Fruit fly (Drosophila melanogaster) whole organism, prepupa: ENCODE data around the gene Polr3E.

Experiments
- CG10631 ChIP-seq: fragments of 200-800 bp; sonication (Bioruptor generic); optimal IDR thresholded peaks from 2 replicates; lab custom pipeline; 2016; ENCODE audit warnings: missing biosample characterization, missing genetic modification characterization
- CG10669 ChIP-seq: fragments of 200-800 bp; sonication (Bioruptor generic); optimal IDR thresholded peaks from 3 replicates; lab custom pipeline; 2018; ENCODE audit warnings: missing biosample characterization, mild to moderate bottlenecking, missing genetic modification characterization, moderate library complexity
- CG11294 ChIP-seq: fragments of 200-800 bp; sonication (Bioruptor generic); IDR thresholded peaks from 2 replicates; pipeline ENCODE4 v1.3.6; 2022; ENCODE audit warnings: missing biosample characterization, missing genetic modification characterization
- CG11762 ChIP-seq: fragments of 200-800 bp; sonication (Bioruptor generic); optimal IDR thresholded peaks from 3 replicates; lab custom pipeline; 2016; ENCODE audit warnings: missing biosample characterization, missing genetic modification characterization; ENCODE audit not compliant: insufficient read depth
- CG15336 ChIP-seq: fragments of 200-800 bp; sonication (Bioruptor generic); IDR thresholded peaks from 2 replicates; pipeline ENCODE4 v1.3.6; 2022; ENCODE audit warnings: missing biosample characterization, missing genetic modification characterization
- CG1621 ChIP-seq: fragments of 200-800 bp; sonication (Bioruptor generic); optimal IDR thresholded peaks from 3 replicates; lab custom pipeline; 2018; ENCODE audit warnings: missing biosample characterization, mild to moderate bottlenecking, missing genetic modification characterization
- CG16779 ChIP-seq: fragments of 200-800 bp; sonication (Bioruptor generic); optimal IDR thresholded peaks from 3 replicates; lab custom pipeline; 2017; ENCODE audit warnings: missing biosample characterization, mild to moderate bottlenecking, missing genetic modification characterization
- CG3032 ChIP-seq: fragments of 200-800 bp; optimal IDR thresholded peaks from 2 replicates; lab custom pipeline; 2019; ENCODE audit warnings: missing biosample characterization, mild to moderate bottlenecking, missing genetic modification characterization, moderate library complexity
- CG31627 ChIP-seq: fragments of 200-800 bp; sonication (Bioruptor generic); optimal IDR thresholded peaks from 3 replicates; lab custom pipeline; 2016; ENCODE audit warnings: missing biosample characterization, missing genetic modification characterization
- CG32006 ChIP-seq: fragments of 200-800 bp; sonication (Bioruptor generic); optimal IDR thresholded peaks from 3 replicates; lab custom pipeline; 2017; ENCODE audit warnings: missing biosample characterization, mild to moderate bottlenecking, missing genetic modification characterization
- CG34406 ChIP-seq: fragments of 200-800 bp; sonication (Bioruptor generic); optimal IDR thresholded peaks from 3 replicates; lab custom pipeline; 2016; ENCODE audit warnings: missing biosample characterization, missing genetic modification characterization
- CG3919 ChIP-seq: fragments of 200-800 bp; sonication (Bioruptor generic); optimal IDR thresholded peaks from 3 replicates; lab custom pipeline; 2016; ENCODE audit warnings: missing biosample characterization, missing genetic modification characterization
- CG4318 ChIP-seq: fragments of 200-800 bp; sonication (Bioruptor generic); optimal IDR thresholded peaks from 3 replicates; lab custom pipeline; 2017; ENCODE audit warnings: missing biosample characterization, mild to moderate bottlenecking, missing genetic modification characterization
- CG6163 ChIP-seq: fragments of 200-800 bp; sonication (Bioruptor generic); IDR thresholded peaks from 3 replicates; pipeline ENCODE4 v1.3.6; 2022; ENCODE audit warnings: missing biosample characterization, missing genetic modification characterization
- CG6276 ChIP-seq: fragments of 200-800 bp; sonication (Bioruptor generic); optimal IDR thresholded peaks from 2 replicates; lab custom pipeline; 2017; ENCODE audit warnings: missing biosample characterization, mild to moderate bottlenecking, missing genetic modification characterization
- CG6792 ChIP-seq: fragments of 200-800 bp; sonication (Bioruptor generic); optimal IDR thresholded peaks from 3 replicates; lab custom pipeline; 2016; ENCODE audit warnings: missing biosample characterization, missing genetic modification characterization
- CG6854 ChIP-seq: fragments of 200-800 bp; sonication (Bioruptor generic); optimal IDR thresholded peaks from 2 replicates; lab custom pipeline; 2017; ENCODE audit warnings: missing biosample characterization, mild to moderate bottlenecking, missing genetic modification characterization
- CG7368 ChIP-seq: fragments of 200-800 bp; sonication (Bioruptor generic); optimal IDR thresholded peaks from 3 replicates; lab custom pipeline; 2016; ENCODE audit warnings: missing biosample characterization, missing genetic modification characterization
- CG8119 ChIP-seq: fragments of 200-800 bp; sonication (Bioruptor generic); IDR thresholded peaks from 3 replicates; pipeline ENCODE4 v1.3.6; 2022; ENCODE audit warnings: missing biosample characterization, missing genetic modification characterization
- CG8319 ChIP-seq: fragments of 200-800 bp; sonication (Bioruptor generic); optimal IDR thresholded peaks from 3 replicates; lab custom pipeline; 2016; ENCODE audit warnings: missing biosample characterization, missing genetic modification characterization
- CG8632 ChIP-seq: fragments of 200-800 bp; sonication (Bioruptor generic); optimal IDR thresholded peaks from 3 replicates; lab custom pipeline; 2016; ENCODE audit warnings: missing biosample characterization, missing genetic modification characterization
- Eip75B ChIP-seq: fragments of 200-800 bp; sonication (Bioruptor generic); optimal IDR thresholded peaks from 3 replicates; lab custom pipeline; 2016; ENCODE audit warnings: missing biosample characterization, missing genetic modification characterization
- Eip78C ChIP-seq: fragments of 200-800 bp; sonication (Bioruptor generic); peaks from one replicate; lab custom pipeline; 2016; ENCODE audit warnings: missing biosample characterization, missing genetic modification characterization
- Eip93F ChIP-seq: fragments of 200-800 bp; sonication (Bioruptor generic); optimal IDR thresholded peaks from 2 replicates; lab custom pipeline; 2016; ENCODE audit warnings: missing biosample characterization, mild to moderate bottlenecking, missing genetic modification characterization
- Ets21C ChIP-seq: fragments of 200-800 bp; sonication (Bioruptor generic); optimal IDR thresholded peaks from 3 replicates; lab custom pipeline; 2016; ENCODE audit warnings: missing biosample characterization, missing genetic modification characterization
- Ets96B ChIP-seq: fragments of 200-800 bp; optimal IDR thresholded peaks from 2 replicates; lab custom pipeline; 2019; ENCODE audit warnings: missing biosample characterization, mild to moderate bottlenecking, missing genetic modification characterization, moderate library complexity
- Hr38 ChIP-seq: sonication (Bioruptor generic); optimal IDR thresholded peaks from 2 replicates; lab custom pipeline; 2016; ENCODE audit warnings: missing biosample characterization, missing genetic modification characterization
- Hr4 ChIP-seq: fragments of 200-800 bp; sonication (Bioruptor generic); optimal IDR thresholded peaks from 3 replicates; lab custom pipeline; 2016; ENCODE audit warnings: missing biosample characterization, missing genetic modification characterization
- Met ChIP-seq: fragments of 200-800 bp; sonication (Bioruptor generic); optimal IDR thresholded peaks from 3 replicates; lab custom pipeline; 2016; ENCODE audit warnings: missing biosample characterization, missing genetic modification characterization
- OdsH ChIP-seq: fragments of 200-800 bp; sonication (Bioruptor generic); optimal IDR thresholded peaks from 3 replicates; lab custom pipeline; 2016; ENCODE audit warnings: missing biosample characterization, missing genetic modification characterization
- Sox102F ChIP-seq: fragments of 200-800 bp; sonication (Bioruptor generic); optimal IDR thresholded peaks from 2 replicates; lab custom pipeline; 2016; ENCODE audit warnings: missing biosample characterization, mild to moderate bottlenecking, missing genetic modification characterization
- Sox14 ChIP-seq: fragments of 200-800 bp; sonication (Bioruptor generic); optimal IDR thresholded peaks from 3 replicates; lab custom pipeline; 2016; ENCODE audit warnings: missing biosample characterization, missing genetic modification characterization
- Sox15 ChIP-seq: fragments of 200-800 bp; sonication (Bioruptor generic); optimal IDR thresholded peaks from 3 replicates; lab custom pipeline; 2016; ENCODE audit warnings: missing biosample characterization, missing genetic modification characterization
- achi ChIP-seq: fragments of 200-800 bp; sonication (Bioruptor generic); optimal IDR thresholded peaks from 3 replicates; lab custom pipeline; 2016; ENCODE audit warnings: missing biosample characterization, missing genetic modification characterization
- dac ChIP-seq: fragments of 200-800 bp; sonication (Bioruptor generic); optimal IDR thresholded peaks from 2 replicates; lab custom pipeline; 2017; ENCODE audit warnings: missing biosample characterization, mild to moderate bottlenecking, missing genetic modification characterization
- dsx ChIP-seq: fragments of 200-800 bp; optimal IDR thresholded peaks from 3 replicates; lab custom pipeline; 2019; ENCODE audit warnings: missing biosample characterization, mild to moderate bottlenecking, missing genetic modification characterization, moderate library complexity; ENCODE audit not compliant: poor library complexity, severe bottlenecking
- eg ChIP-seq: fragments of 200-800 bp; sonication (Bioruptor generic); IDR thresholded peaks from 3 replicates; pipeline ENCODE4 v1.3.6; 2022; ENCODE audit warnings: missing biosample characterization, missing genetic modification characterization
- fd59A ChIP-seq: fragments of 200-800 bp; sonication (Bioruptor generic); optimal IDR thresholded peaks from 2 replicates; lab custom pipeline; 2017; ENCODE audit warnings: missing biosample characterization, mild to moderate bottlenecking, missing genetic modification characterization, missing genetic modification reagents
- fkh ChIP-seq: fragments of 200-800 bp; sonication (Bioruptor generic); optimal IDR thresholded peaks from 3 replicates; lab custom pipeline; 2017; ENCODE audit warnings: missing biosample characterization, mild to moderate bottlenecking, missing genetic modification characterization, moderate library complexity
- lz ChIP-seq: fragments of 200-800 bp; sonication (Bioruptor generic); optimal IDR thresholded peaks from 3 replicates; lab custom pipeline; 2016; ENCODE audit warnings: missing biosample characterization, missing genetic modification characterization
- net ChIP-seq: fragments of 200-800 bp; sonication (Bioruptor generic); optimal IDR thresholded peaks from 3 replicates; lab custom pipeline; 2016; ENCODE audit warnings: missing biosample characterization, missing genetic modification characterization
- pdm3 ChIP-seq: fragments of 200-800 bp; sonication (Bioruptor generic); optimal IDR thresholded peaks from 3 replicates; lab custom pipeline; 2016; ENCODE audit warnings: missing biosample characterization, missing genetic modification characterization
- salr ChIP-seq, 2 experiments: fragments of 200-800 bp; sonication (Bioruptor generic); optimal IDR thresholded peaks; 3 replicates each; lab custom pipeline; 2016 to 2018; ENCODE audit warnings: missing biosample characterization in 2 of 2, missing genetic modification characterization in 2 of 2, mild to moderate bottlenecking in 1 of 2
- spab ChIP-seq: fragments of 200-800 bp; sonication (Bioruptor generic); optimal IDR thresholded peaks from 2 replicates; lab custom pipeline; 2017; ENCODE audit warnings: missing biosample characterization, mild to moderate bottlenecking, missing genetic modification characterization, missing genetic modification reagents
- svp ChIP-seq: fragments of 200-800 bp; sonication (Bioruptor generic); peaks from one replicate; lab custom pipeline; 2016; ENCODE audit warnings: missing biosample characterization, missing genetic modification characterization
- topi ChIP-seq: fragments of 200-800 bp; sonication (Bioruptor generic); optimal IDR thresholded peaks from 3 replicates; lab custom pipeline; 2016; ENCODE audit warnings: missing biosample characterization, missing genetic modification characterization
- vri ChIP-seq: fragments of 200-800 bp; sonication (Bioruptor generic); optimal IDR thresholded peaks from 3 replicates; lab custom pipeline; 2016; ENCODE audit warnings: missing biosample characterization, mild to moderate bottlenecking, missing genetic modification characterization

The Polr3E gene

DNA sequence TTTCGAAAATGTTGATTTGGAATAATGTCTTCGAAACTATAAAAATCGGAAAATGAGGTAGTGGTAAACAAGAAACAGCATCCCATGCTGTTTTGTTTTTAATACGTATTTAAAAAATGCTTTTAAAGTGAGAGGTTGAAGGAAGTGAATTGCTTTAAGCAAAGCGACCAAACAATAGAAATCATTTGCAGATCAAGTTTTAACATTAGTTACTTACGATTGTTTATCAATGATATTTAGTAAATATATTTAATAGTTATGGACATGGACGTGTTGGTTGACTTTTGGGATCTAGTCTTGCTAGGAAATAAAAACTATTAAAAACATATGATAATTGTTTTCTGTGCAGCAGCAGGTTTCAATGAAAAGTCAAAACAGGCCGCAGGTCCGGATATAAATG, 24.7 kb downstream of the Polr3E start (continued):
- TF ChIP-seq pdm3, result peak; percentile 56
- no peak for TF ChIP-seq CG34406 (GFP tag; lab: Kevin White, UChicago)
- no peak for TF ChIP-seq Eip93F (GFP tag; lab: Kevin White, UChicago)
- no peak for TF ChIP-seq Sox15
- no peak for TF ChIP-seq Eip75B (GFP tag; lab: Kevin White, UChicago)
- no peak for TF ChIP-seq CG11294 (GFP tag; lab: Robert Waterston, UW)
- TF ChIP-seq dsx (GFP tag; lab: Kevin White, UChicago), result no peak
- no peak for TF ChIP-seq vri (GFP tag; lab: Kevin White, UChicago)
- peak; percentile 44 for TF ChIP-seq OdsH (GFP tag; lab: Kevin White, UChicago)
- TF ChIP-seq svp, result no peak
- TF ChIP-seq CG3919 (GFP tag; lab: Kevin White, UChicago), result peak; percentile 39

- TF ChIP-seq Sox14 (GFP tag; lab: Kevin White, UChicago) (peak; percentile 66), Eip75B (GFP tag; lab: Kevin White, UChicago) (peak; percentile 68), Ets96B (tag; lab: Kevin White, UChicago) (peak; percentile 39), CG6163 (GFP tag; lab: Robert Waterston, UW) (peak; percentile 28; the same call in 2 of the 3 replicates), Sox15 (peak; percentile 64), Hr38 (GFP tag; lab: Kevin White, UChicago) (no peak), eg (GFP tag; lab: Robert Waterston, UW) (peak; percentile 25; the same call in 1 of the 3 replicates), fd59A (GFP tag; lab: Kevin White, UChicago) (peak; percentile 52), CG32006 (GFP tag; lab: Kevin White, UChicago) (peak; percentile 82), Eip78C (peak; percentile 96), CG8632 (GFP tag; lab: Kevin White, UChicago) (peak; percentile 56), CG8319 (GFP tag; lab: Kevin White, UChicago) (peak; percentile 55), CG6854 (GFP tag; lab: Kevin White, UChicago) (peak; percentile 86), CG10631 (peak; percentile 64), dac (GFP tag; lab: Kevin White, UChicago) (peak; percentile 5), Ets21C (GFP tag; lab: Kevin White, UChicago) (peak; percentile 49), CG7368 (peak; percentile 46), Met (peak; percentile 75), salr (GFP tag; optimal IDR thresholded peaks at IDR 0.05; lab: Kevin White, UChicago) (peak in 1 of 2 experiments; percentile 83), Hr4 (GFP tag; lab: Kevin White, UChicago) (peak; percentile 71), CG6276 (GFP tag; lab: Kevin White, UChicago) (peak; percentile 36), CG16779 (peak; percentile 26), CG34406 (GFP tag; lab: Kevin White, UChicago) (peak; percentile 58), net (GFP tag; lab: Kevin White, UChicago) (peak; percentile 53), CG10669 (GFP tag; lab: Kevin White, UChicago) (peak; percentile 16), svp (peak; percentile 89), CG4318 (GFP tag; lab: Kevin White, UChicago) (peak; percentile 73), CG3032 (peak; percentile 33), spab (GFP tag; lab: Kevin White, UChicago) (peak; percentile 52), CG15336 (GFP tag; lab: Robert Waterston, UW) (no peak), CG3919 (GFP tag; lab: Kevin White, UChicago) (peak; percentile 63), CG1621 (tag; lab: Kevin White, UChicago) (no peak), achi (GFP tag; lab: Kevin White, UChicago) (peak; percentile 60), CG8119 (no peak), fkh (no peak), CG6792 (peak; percentile 60), Sox102F (GFP tag; lab: Kevin White, UChicago) (peak; percentile 50), CG11762 (peak; percentile 40), topi (peak; percentile 76), vri (GFP tag; lab: Kevin White, UChicago) (no peak), dsx (GFP tag; lab: Kevin White, UChicago) (no peak), pdm3 (peak; percentile 73), lz (GFP tag; lab: Kevin White, UChicago) (peak; percentile 69), CG31627 (GFP tag; lab: Kevin White, UChicago) (peak; percentile 77)
Observed at dm6 chr3L:21056792-21057567, 25.4 kb downstream of the Polr3E start.
